Worm (Caenorhabditis elegans) whole organism, L1 larva: ENCODE measurements around the gene Y54G2A.26.
A peak's percentile ranks its signal among the peaks of the same experiment; 100 is the strongest.

ENCODE experiments used
- C34B4.2 ChIP-seq: sonication (generic microtip); optimal IDR thresholded peaks from 2 replicates; lab custom pipeline; 2017; ENCODE audit warnings: mild to moderate bottlenecking, missing genetic modification characterization, missing compliant biosample characterization
- Y116A8C.19 ChIP-seq: sonication (generic microtip); optimal IDR thresholded peaks from 2 replicates; lab custom pipeline; 2016; ENCODE audit warnings: missing compliant biosample characterization, missing genetic modification characterization, borderline replicate concordance
- alr-1 ChIP-seq: fragments of 200-800 bp; sonication (Bioruptor generic); optimal IDR thresholded peaks from 2 replicates; lab custom pipeline; 2018; ENCODE audit warnings: borderline replicate concordance, mild to moderate bottlenecking, missing genetic modification characterization, missing compliant biosample characterization
- blmp-1 ChIP-seq: fragments of 150-350 bp; optimal IDR thresholded peaks from 2 replicates; lab custom pipeline; 2014; ENCODE audit warnings: missing biosample characterization, missing genetic modification characterization
- ceh-8 ChIP-seq: fragments of 200-800 bp; sonication (Bioruptor generic); optimal IDR thresholded peaks from 2 replicates; lab custom pipeline; 2018; ENCODE audit warnings: mild to moderate bottlenecking, missing genetic modification characterization, moderate library complexity, missing compliant biosample characterization
- ceh-82 ChIP-seq, 3 experiments: fragments of 150-350 bp in 1 of 3; sonication (generic microtip) in 2 of 3; optimal IDR thresholded peaks; 2 replicates each; lab custom pipeline; 2014 to 2017; ENCODE audit warnings: missing biosample characterization in 3 of 3, missing genetic modification characterization in 3 of 3
- ceh-88 ChIP-seq: fragments of 200-800 bp; sonication (Bioruptor generic); IDR thresholded peaks from 2 replicates; pipeline ENCODE4 v1.3.6; 2022; ENCODE audit warnings: missing genetic modification characterization, missing compliant biosample characterization
- ces-1 ChIP-seq: fragments of 150-350 bp; optimal IDR thresholded peaks from 2 replicates; lab custom pipeline; 2014; ENCODE audit warnings: missing biosample characterization, missing genetic modification reagents, missing genetic modification characterization
- efl-1 ChIP-seq, 4 experiments: fragments of 150-350 bp; optimal IDR thresholded peaks in 3 of 4; peaks in 1 of 4; 1 replicate in 1 of 4; 2 replicates in 3 of 4; lab custom pipeline; 2014; ENCODE audit warnings: missing biosample characterization in 2 of 4, missing genetic modification characterization in 2 of 4, missing genetic modification reagents in 2 of 4
- egl-27 ChIP-seq, 2 experiments: fragments of 150-350 bp in 1 of 2; sonication (generic microtip); optimal IDR thresholded peaks; 3 replicates each; lab custom pipeline; 2017 to 2018; ENCODE audit warnings: missing biosample characterization in 2 of 2, missing genetic modification characterization in 2 of 2, missing genetic modification reagents in 2 of 2
- elt-2 ChIP-seq: sonication (generic microtip); optimal IDR thresholded peaks from 2 replicates; lab custom pipeline; 2016; ENCODE audit warnings: missing genetic modification characterization, mild to moderate bottlenecking, inconsistent platforms, missing compliant biosample characterization, missing genetic modification reagents
- ets-5 ChIP-seq: fragments of 200-800 bp; sonication (Bioruptor generic); IDR thresholded peaks from 2 replicates; pipeline ENCODE4 v1.3.6; 2022; ENCODE audit warnings: missing genetic modification characterization, missing compliant biosample characterization
- fkh-10 ChIP-seq: sonication (generic microtip); optimal IDR thresholded peaks from 2 replicates; lab custom pipeline; 2017; ENCODE audit warnings: missing biosample characterization, missing genetic modification reagents, missing genetic modification characterization
- fkh-4 ChIP-seq: sonication (generic microtip); optimal IDR thresholded peaks from 2 replicates; lab custom pipeline; 2016; ENCODE audit warnings: missing compliant biosample characterization, missing genetic modification characterization, borderline replicate concordance
- isw-1 ChIP-seq: fragments of 200-800 bp; sonication (Bioruptor generic); IDR thresholded peaks from 2 replicates; pipeline ENCODE4 v1.3.6; 2022; ENCODE audit warnings: missing genetic modification characterization, missing compliant biosample characterization
- lin-13 ChIP-seq: fragments of 150-350 bp; optimal IDR thresholded peaks from 2 replicates; lab custom pipeline; 2014; ENCODE audit warnings: missing biosample characterization, missing genetic modification reagents, missing genetic modification characterization
- lin-14 ChIP-seq: fragments of 200-800 bp; sonication (Bioruptor generic); optimal IDR thresholded peaks from 2 replicates; lab custom pipeline; 2018; ENCODE audit warnings: mild to moderate bottlenecking, missing genetic modification characterization, moderate library complexity, missing compliant biosample characterization
- lsy-2 ChIP-seq, 2 experiments: fragments of 150-350 bp; optimal IDR thresholded peaks; 2 replicates each; lab custom pipeline; 2014; ENCODE audit warnings: missing biosample characterization in 2 of 2, missing genetic modification characterization in 2 of 2
- mab-9 ChIP-seq: fragments of 200-800 bp; sonication (Bioruptor generic); IDR thresholded peaks from 2 replicates; pipeline ENCODE4 v1.3.6; 2022; ENCODE audit warnings: missing genetic modification reagents, missing genetic modification characterization, missing compliant biosample characterization
- mep-1 ChIP-seq: fragments of 150-350 bp; optimal IDR thresholded peaks from 2 replicates; lab custom pipeline; 2014; ENCODE audit warnings: missing biosample characterization, missing genetic modification characterization
- nhr-11 ChIP-seq: fragments of 150-350 bp; optimal IDR thresholded peaks from 2 replicates; lab custom pipeline; 2014; ENCODE audit warnings: missing biosample characterization, missing genetic modification characterization
- nhr-12 ChIP-seq: sonication (generic microtip); optimal IDR thresholded peaks from 2 replicates; lab custom pipeline; 2017; ENCODE audit warnings: missing biosample characterization, missing genetic modification characterization
- nhr-19 ChIP-seq: fragments of 200-800 bp; sonication (Bioruptor generic); conservative IDR thresholded peaks from 2 replicates; pipeline ENCODE4 v1.3.6; 2022; ENCODE audit warnings: missing genetic modification characterization, missing compliant biosample characterization
- nhr-20 ChIP-seq: sonication (generic microtip); optimal IDR thresholded peaks from 2 replicates; lab custom pipeline; 2016; ENCODE audit warnings: mild to moderate bottlenecking, missing genetic modification characterization, missing compliant biosample characterization
- nhr-237 ChIP-seq: fragments of 150-350 bp; optimal IDR thresholded peaks from 2 replicates; lab custom pipeline; 2014; ENCODE audit warnings: missing biosample characterization, missing genetic modification characterization
- nhr-28 ChIP-seq: fragments of 150-350 bp; optimal IDR thresholded peaks from 2 replicates; lab custom pipeline; 2014; ENCODE audit warnings: missing biosample characterization, missing genetic modification characterization
- nhr-47 ChIP-seq: sonication (generic microtip); optimal IDR thresholded peaks from 2 replicates; lab custom pipeline; 2016; ENCODE audit warnings: mild to moderate bottlenecking, missing genetic modification characterization, moderate library complexity, missing compliant biosample characterization
- nhr-71 ChIP-seq: sonication (generic microtip); optimal IDR thresholded peaks from 2 replicates; lab custom pipeline; 2016; ENCODE audit warnings: mild to moderate bottlenecking, missing genetic modification characterization, moderate library complexity, missing compliant biosample characterization
- nhr-84 ChIP-seq: sonication (generic microtip); optimal IDR thresholded peaks from 2 replicates; lab custom pipeline; 2017; ENCODE audit warnings: missing biosample characterization, missing genetic modification characterization
- pax-3 ChIP-seq: fragments of 200-800 bp; sonication (Bioruptor generic); optimal IDR thresholded peaks from 2 replicates; lab custom pipeline; 2018; ENCODE audit warnings: mild to moderate bottlenecking, missing genetic modification characterization, moderate library complexity, missing compliant biosample characterization
- rnt-1 ChIP-seq: sonication (generic microtip); optimal IDR thresholded peaks from 2 replicates; lab custom pipeline; 2016; ENCODE audit warnings: mild to moderate bottlenecking, missing genetic modification characterization, moderate library complexity, missing compliant biosample characterization
- skn-1 ChIP-seq: fragments of 150-350 bp; optimal IDR thresholded peaks from 2 replicates; lab custom pipeline; 2014; ENCODE audit warnings: missing biosample characterization, missing genetic modification characterization
- snpc-4 ChIP-seq: fragments of 150-350 bp; optimal IDR thresholded peaks from 2 replicates; lab custom pipeline; 2014; ENCODE audit warnings: missing biosample characterization, missing genetic modification characterization
- snu-23 ChIP-seq: sonication (generic microtip); optimal IDR thresholded peaks from 2 replicates; lab custom pipeline; 2016; ENCODE audit warnings: missing genetic modification characterization, missing compliant biosample characterization
- sox-4 ChIP-seq: sonication (generic microtip); optimal IDR thresholded peaks from 2 replicates; lab custom pipeline; 2016; ENCODE audit warnings: missing genetic modification characterization, missing compliant biosample characterization
- sptf-1 ChIP-seq: fragments of 150-350 bp; optimal IDR thresholded peaks from 2 replicates; lab custom pipeline; 2014; ENCODE audit warnings: missing biosample characterization, missing genetic modification characterization
- swsn-7 ChIP-seq: sonication (generic microtip); optimal IDR thresholded peaks from 2 replicates; lab custom pipeline; 2016; ENCODE audit warnings: missing genetic modification characterization, missing compliant biosample characterization
- tbx-2 ChIP-seq: sonication (generic microtip); optimal IDR thresholded peaks from 2 replicates; lab custom pipeline; 2016; ENCODE audit warnings: missing genetic modification characterization, missing compliant biosample characterization
- unc-30 ChIP-seq: sonication (generic microtip); optimal IDR thresholded peaks from 2 replicates; lab custom pipeline; 2017; ENCODE audit warnings: missing biosample characterization, missing genetic modification characterization
- unc-86 ChIP-seq: sonication (generic microtip); optimal IDR thresholded peaks from 2 replicates; lab custom pipeline; 2016; ENCODE audit warnings: missing genetic modification characterization, missing compliant biosample characterization
- unc-98 ChIP-seq: fragments of 200-800 bp; sonication (Bioruptor generic); IDR thresholded peaks from 2 replicates; pipeline ENCODE4 v1.3.6; 2022; ENCODE audit warnings: missing genetic modification characterization, missing compliant biosample characterization
- vab-15 ChIP-seq: sonication (generic microtip); optimal IDR thresholded peaks from 2 replicates; lab custom pipeline; 2017; ENCODE audit warnings: missing genotype, mild to moderate bottlenecking, missing genetic modification characterization, missing compliant biosample characterization

Y54G2A.26 gene

DNA sequence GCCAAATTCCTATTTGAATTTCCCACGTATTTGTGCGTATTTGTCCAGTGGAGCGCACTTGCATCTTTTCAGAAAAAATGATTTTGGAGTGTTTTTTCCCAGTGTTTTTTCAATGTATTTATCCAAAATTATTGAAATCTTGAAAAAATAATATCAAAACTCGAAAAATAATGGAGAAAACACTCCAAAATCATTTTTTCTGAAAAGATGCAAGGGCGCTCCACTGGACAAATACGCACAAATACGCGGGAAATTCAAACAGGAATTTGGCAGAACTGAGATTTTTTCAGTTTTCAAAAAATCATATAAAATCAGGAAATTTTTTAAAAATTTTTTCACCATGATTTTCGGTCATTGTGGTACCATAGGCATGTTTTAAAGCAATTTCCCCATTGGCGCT, 16.4 kb upstream of the Y54G2A.26 start (continued):
- TF ChIP-seq ceh-8 = no peak
- no peak for TF ChIP-seq sox-4 (tag; lab: Kevin White, UChicago)
- TF ChIP-seq rnt-1 (tag; lab: Kevin White, UChicago) = no peak

DNA sequence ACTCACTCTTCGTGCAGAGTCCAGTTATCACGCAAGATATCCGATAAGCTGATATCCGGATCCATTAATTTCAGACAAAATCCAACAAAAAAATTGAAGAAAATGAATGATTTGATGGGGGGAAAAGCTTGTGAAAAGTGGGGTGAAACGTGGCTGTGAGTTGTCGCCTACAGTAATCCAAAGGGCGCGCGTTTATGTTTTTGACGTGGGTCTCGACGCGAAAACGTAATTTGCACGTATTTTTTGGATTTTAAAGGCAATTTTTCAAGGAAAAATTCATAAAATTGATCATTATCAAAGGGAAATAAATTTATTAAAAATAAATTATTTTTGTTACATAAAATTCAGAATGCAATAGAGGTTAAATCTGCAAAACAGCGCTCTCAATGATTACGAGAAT, 13.6 kb upstream of the Y54G2A.26 start, which contains the start of gene Y54G2A.73:
Gene Y54G2A.73 (minus strand): TSS at position 65 of the 400 bp plus-strand sequence.
- TF ChIP-seq nhr-237 (tag; lab: Kevin White, UChicago) (no peak), lsy-2 (tag; optimal IDR thresholded peaks at IDR 0.05; lab: Kevin White, UChicago) (no peak), rnt-1 (tag; lab: Kevin White, UChicago) (no peak), fkh-4 (tag; lab: Kevin White, UChicago) (no peak), ceh-88 (GFP tag; lab: Robert Waterston, UW) (no peak), nhr-20 (tag; lab: Kevin White, UChicago) (no peak), tbx-2 (tag; lab: Kevin White, UChicago) (no peak), ets-5 (GFP tag; lab: Robert Waterston, UW) (no peak), nhr-12 (tag; lab: Kevin White, UChicago) (no peak), unc-98 (GFP tag; lab: Robert Waterston, UW) (no peak), C34B4.2 (tag; lab: Kevin White, UChicago) (no peak), mep-1 (tag; lab: Kevin White, UChicago) (no peak), blmp-1 (tag; lab: Kevin White, UChicago) (no peak), skn-1 (no peak), mab-9 (no peak), egl-27 (tag; optimal IDR thresholded peaks at IDR 0.05; lab: Kevin White, UChicago) (no peak), unc-30 (tag; lab: Kevin White, UChicago) (no peak), sptf-1 (no peak)

DNA sequence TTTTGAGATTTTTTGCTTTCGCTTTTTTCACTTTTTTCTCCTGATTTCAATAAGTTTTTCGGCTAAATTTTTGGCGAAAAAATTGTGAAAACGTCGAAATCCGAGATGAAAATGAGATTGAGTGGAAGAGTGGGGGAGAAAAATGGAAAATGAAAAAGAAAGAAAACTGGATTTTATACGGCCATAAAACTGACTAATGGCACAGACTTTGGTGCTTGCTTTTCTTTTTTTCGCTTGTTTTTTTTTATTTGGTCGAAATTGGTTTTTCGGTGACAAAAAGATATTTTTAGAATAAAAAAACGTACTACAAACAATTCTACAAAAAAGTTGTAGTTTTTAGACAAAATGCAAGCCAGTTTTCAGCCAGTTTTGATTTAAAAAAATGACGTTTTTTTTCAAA, 7.5 kb upstream of the Y54G2A.26 start:
- TF ChIP-seq blmp-1 (tag; lab: Kevin White, UChicago) (peak; percentile 13), fkh-10 (GFP tag; lab: Kevin White, UChicago) (no peak)

DNA sequence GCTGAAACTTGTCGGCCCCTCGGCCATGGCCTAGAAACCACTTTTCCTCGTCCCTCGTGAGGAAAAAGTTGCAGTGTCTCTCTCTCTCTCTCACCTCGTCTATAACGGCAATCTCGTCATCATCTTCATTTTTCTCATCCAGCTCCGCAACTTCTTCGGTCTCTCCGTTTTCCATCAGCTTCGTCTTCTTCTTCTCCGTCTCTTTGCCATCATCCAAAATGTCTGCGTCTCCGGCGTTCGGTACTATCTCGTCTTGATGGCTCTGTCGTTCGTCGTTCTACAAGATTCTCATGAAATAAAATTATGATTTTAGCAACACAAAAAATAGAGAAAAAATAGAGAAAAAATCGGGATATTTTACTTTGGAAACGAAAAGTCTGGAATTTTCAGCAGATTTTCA, 6.2 kb upstream of the Y54G2A.26 start:
- TF ChIP-seq mep-1 (tag; lab: Kevin White, UChicago) (peak; percentile 11), efl-1 (optimal IDR thresholded peaks at IDR 0.05; lab: Kevin White, UChicago) (peak; percentile 5 to 24), efl-1 (GFP tag; optimal IDR thresholded peaks at IDR 0.05 in 1 of 2; lab: Kevin White, UChicago) (peak in 1 of 2 experiments; percentile 32), Y116A8C.19 (tag; lab: Kevin White, UChicago) (no peak), lin-14 (peak; percentile 54)

DNA sequence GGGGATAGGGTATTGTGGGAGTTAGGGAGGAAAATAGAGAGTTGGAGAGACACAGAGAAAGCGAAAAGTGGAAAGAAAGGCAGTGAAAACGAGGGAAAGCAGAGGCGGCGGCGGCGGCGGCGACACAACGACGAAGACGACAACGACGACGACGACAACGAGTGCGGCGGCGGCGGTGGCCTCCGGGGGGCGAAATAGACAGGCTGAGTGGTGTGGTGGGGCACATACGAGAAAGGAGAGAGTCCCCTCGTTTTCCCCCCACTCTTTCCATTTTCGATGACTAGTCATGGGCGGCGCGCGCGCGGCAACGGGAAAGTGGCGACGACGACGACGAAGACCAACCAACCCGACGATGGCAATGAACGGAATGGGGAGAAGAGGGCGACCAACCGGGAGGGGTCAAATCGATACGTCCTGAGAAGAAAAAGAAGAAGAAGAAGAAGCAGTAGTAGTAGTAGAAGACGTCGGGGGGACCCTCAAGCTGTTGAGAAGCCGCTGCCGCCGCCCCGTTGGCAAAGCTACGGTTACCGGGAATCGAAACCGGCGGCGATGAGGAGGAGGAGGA, 3.4 kb upstream of the Y54G2A.26 start:
- TF ChIP-seq vab-15 (tag; lab: Kevin White, UChicago) = no peak
- TF ChIP-seq nhr-47 (tag; lab: Kevin White, UChicago) = peak; percentile 55
- TF ChIP-seq tbx-2 (tag; lab: Kevin White, UChicago) = peak; percentile 54
- TF ChIP-seq nhr-237 (tag; lab: Kevin White, UChicago) = no peak
- TF ChIP-seq nhr-71 = peak; percentile 70
- TF ChIP-seq isw-1 (GFP tag; lab: Robert Waterston, UW) = peak; percentile 39
- TF ChIP-seq nhr-19 (GFP tag; lab: Robert Waterston, UW) = peak; percentile 34; the same call in 1 of the 2 replicates
- peak; percentile 28 for TF ChIP-seq fkh-10 (GFP tag; lab: Kevin White, UChicago)
- TF ChIP-seq alr-1 = no peak
- peak; percentile 52 for TF ChIP-seq snu-23
- TF ChIP-seq elt-2 (tag; lab: Kevin White, UChicago) = no peak
- TF ChIP-seq lsy-2 (tag; optimal IDR thresholded peaks at IDR 0.05; lab: Kevin White, UChicago) = peak in 1 of 2 experiments; percentile 32
- no peak for TF ChIP-seq lin-13 (GFP tag; lab: Kevin White, UChicago)
- peak; percentile 70 for TF ChIP-seq unc-86 (tag; lab: Kevin White, UChicago)
- TF ChIP-seq ces-1 = no peak
- TF ChIP-seq blmp-1 (tag; lab: Kevin White, UChicago) = peak; percentile 99
- peak; percentile 58 for TF ChIP-seq swsn-7 (tag; lab: Kevin White, UChicago)
- no peak for TF ChIP-seq pax-3
- peak in 1 of 2 experiments; percentile 30 for TF ChIP-seq efl-1 (optimal IDR thresholded peaks at IDR 0.05; lab: Kevin White, UChicago)
- peak in 1 of 2 experiments; percentile 73 for TF ChIP-seq efl-1 (GFP tag; optimal IDR thresholded peaks at IDR 0.05 in 1 of 2; lab: Kevin White, UChicago)
- TF ChIP-seq nhr-11 (tag; lab: Kevin White, UChicago) = no peak
- TF ChIP-seq skn-1 = peak; percentile 26
- no peak for TF ChIP-seq nhr-84 (tag; lab: Kevin White, UChicago)
- TF ChIP-seq nhr-28 (tag; lab: Kevin White, UChicago) = no peak
- TF ChIP-seq snpc-4 (tag; lab: Kevin White, UChicago) = no peak
- peak; percentile 64 for TF ChIP-seq ceh-8
- TF ChIP-seq nhr-20 (tag; lab: Kevin White, UChicago) = peak; percentile 30
- TF ChIP-seq ceh-82 (tag; optimal IDR thresholded peaks at IDR 0.05; lab: Kevin White, UChicago) = peak in 2 of 3 experiments; percentile 2 to 83
